Fruit fly (Drosophila melanogaster): ENCODE data around the gene fid.

Gene fid

DNA sequence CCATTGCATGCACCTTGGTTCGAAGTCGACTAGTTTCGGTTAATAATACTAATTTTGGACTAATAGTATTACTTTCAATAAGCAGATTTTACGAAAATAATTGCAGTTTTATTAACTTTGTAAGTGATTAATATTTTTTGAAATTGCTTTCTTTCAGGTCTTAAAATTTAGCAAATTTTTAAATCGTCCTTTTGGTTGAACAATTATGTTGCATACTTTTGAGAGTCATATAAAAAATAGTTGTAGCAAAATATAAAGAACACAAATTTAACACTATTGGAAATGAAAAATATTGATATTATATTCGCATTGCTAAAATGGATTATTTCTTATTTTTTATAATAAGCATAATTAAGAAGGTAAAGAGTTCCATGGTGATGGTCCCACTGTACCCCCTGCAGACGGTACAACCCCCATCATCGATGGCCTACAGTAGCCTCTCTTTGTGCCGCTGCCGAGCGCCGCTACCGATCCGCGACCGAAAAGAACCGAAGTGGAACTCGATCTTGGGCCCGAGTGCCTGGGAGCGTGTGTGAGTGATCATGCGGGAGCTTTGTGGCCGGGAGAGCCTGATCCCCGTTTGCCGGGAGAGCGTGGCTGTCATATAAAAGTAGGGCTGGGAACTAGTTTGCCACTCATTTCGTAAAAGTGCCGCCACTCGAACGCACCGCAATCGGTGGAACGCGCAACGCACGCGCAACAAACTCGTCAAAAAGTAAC lies 51.5 kb downstream of the fid start (continued):
- TF ChIP-seq amos (GFP tag; IDR thresholded peaks at IDR 0.05; ENCODE audit: partially characterized antibody) (peak; percentile 12; the same call in 1 of the 2 replicates), CG17568 (GFP tag; optimal IDR thresholded peaks at IDR 0.05) (peak; percentile 81), Neu2 (GFP tag; optimal IDR thresholded peaks at IDR 0.05; ENCODE audit: borderline replicate concordance) (no peak), pan (optimal IDR thresholded peaks at IDR 0.05) (no peak), pan (GFP tag; optimal IDR thresholded peaks at IDR 0.05 in 1 of 2, IDR thresholded peaks at IDR 0.05 in 1 of 2) (peak in 1 of 2 experiments; percentile 86), slou (GFP tag; optimal IDR thresholded peaks at IDR 0.05) (peak; percentile 84), CG15073 (GFP tag; optimal IDR thresholded peaks at IDR 0.05) (peak; percentile 64), Hmx (GFP tag; optimal IDR thresholded peaks at IDR 0.05) (peak; percentile 87), NFAT (GFP tag; IDR thresholded peaks at IDR 0.05) (no peak; the same call in 1 of the 2 replicates), ken (GFP tag; IDR thresholded peaks at IDR 0.05) (peak; percentile 52; the same call in 1 of the 3 replicates), CG11398 (GFP tag; optimal IDR thresholded peaks at IDR 0.05) (peak; percentile 62), CG8765 (GFP tag; IDR thresholded peaks at IDR 0.05) (no peak; the same call in none of the 2 replicates), zf30C (GFP tag; optimal IDR thresholded peaks at IDR 0.05) (no peak), CG4820 (GFP tag; optimal IDR thresholded peaks at IDR 0.05) (peak; percentile 95), sna (GFP tag; IDR thresholded peaks at IDR 0.05; ENCODE audit: partially characterized antibody) (no peak), pros (GFP tag; optimal IDR thresholded peaks at IDR 0.05) (peak; percentile 74), nerfin-1 (tag; optimal IDR thresholded peaks at IDR 0.05) (peak; percentile 95), CG12236 (GFP tag; optimal IDR thresholded peaks at IDR 0.05) (peak; percentile 87), Nf-YA (GFP tag; IDR thresholded peaks at IDR 0.05) (no peak), pfk (GFP tag; optimal IDR thresholded peaks at IDR 0.05) (no peak), CG31388 (GFP tag; optimal IDR thresholded peaks at IDR 0.05) (peak; percentile 90), CG9932 (GFP tag; IDR thresholded peaks at IDR 0.05) (peak; percentile 83), Dll (GFP tag; IDR thresholded peaks at IDR 0.05; ENCODE audit: partially characterized antibody) (no peak), CG15514 (GFP tag; optimal IDR thresholded peaks at IDR 0.05) (peak; percentile 31), org-1 (GFP tag; optimal IDR thresholded peaks at IDR 0.05) (peak; percentile 95), Max (GFP tag; optimal IDR thresholded peaks at IDR 0.05) (peak; percentile 86), Scr (GFP tag; IDR thresholded peaks at IDR 0.05; ENCODE audit: partially characterized antibody) (peak; percentile 15; the same call in 1 of the 2 replicates), CG8359 (GFP tag; optimal IDR thresholded peaks at IDR 0.05; ENCODE audit: borderline replicate concordance) (peak; percentile 88), ab (GFP tag; optimal IDR thresholded peaks at IDR 0.05) (no peak), CG11504 (tag; optimal IDR thresholded peaks at IDR 0.05) (peak; percentile 96), ind (GFP tag; optimal IDR thresholded peaks at IDR 0.05) (peak; percentile 91), hb (GFP tag; IDR thresholded peaks at IDR 0.05; ENCODE audit: partially characterized antibody) (peak; percentile 60; the same call in 1 of the 3 replicates), Dad (GFP tag; optimal IDR thresholded peaks at IDR 0.05) (peak; percentile 38), Fer1 (GFP tag; optimal IDR thresholded peaks at IDR 0.05) (peak; percentile 86), E2f2 (GFP tag; IDR thresholded peaks at IDR 0.05) (peak; percentile 63; the same call in 1 of the 2 replicates), CG17385 (GFP tag; optimal IDR thresholded peaks at IDR 0.05) (peak; percentile 92), Poxn (GFP tag; IDR thresholded peaks at IDR 0.05) (peak; percentile 55), CG16779 (GFP tag; IDR thresholded peaks at IDR 0.05) (no peak), CG31365 (tag; optimal IDR thresholded peaks at IDR 0.05) (no peak), gem (tag; optimal IDR thresholded peaks at IDR 0.05) (peak; percentile 98), h (optimal IDR thresholded peaks at IDR 0.05) (no peak), bigmax (GFP tag; optimal IDR thresholded peaks at IDR 0.05) (no peak), vfl (GFP tag; optimal IDR thresholded peaks at IDR 0.05) (peak; percentile 53), lmd (GFP tag; IDR thresholded peaks at IDR 0.05) (peak; percentile 92), sisA (GFP tag; IDR thresholded peaks at IDR 0.05) (peak; percentile 83), B-H2 (GFP tag; optimal IDR thresholded peaks at IDR 0.05) (peak; percentile 59), CG16813 (GFP tag; IDR thresholded peaks at IDR 0.05; ENCODE audit: partially characterized antibody) (no peak), CG10462 (GFP tag; optimal IDR thresholded peaks at IDR 0.05) (peak; percentile 93), onecut (GFP tag; IDR thresholded peaks at IDR 0.05) (peak; percentile 74)
